Fruit fly (Drosophila melanogaster) whole organism, adult: Measurements from ENCODE around the gene vnd.

Source experiments
- CG5204 ChIP-seq: fragments of 200-800 bp; sonication (Bioruptor generic); optimal IDR thresholded peaks from 2 replicates; lab custom pipeline; 2016; ENCODE audit warnings: missing biosample characterization, missing genetic modification characterization
- Crg-1 ChIP-seq: fragments of 200-800 bp; sonication (Bioruptor generic); optimal IDR thresholded peaks from 2 replicates; lab custom pipeline; 2016; ENCODE audit warnings: missing biosample characterization, missing genetic modification characterization
- Hr96 ChIP-seq: fragments of 200-800 bp; sonication (Bioruptor generic); optimal IDR thresholded peaks from 2 replicates; lab custom pipeline; 2016; ENCODE audit warnings: missing biosample characterization, missing genetic modification characterization
- cnc ChIP-seq, 2 experiments: fragments of >200 bp; optimal IDR thresholded peaks; 2 replicates each; lab custom pipeline; 2017
- kay ChIP-seq: fragments of 200-800 bp; sonication (Bioruptor generic); peaks from one replicate; lab custom pipeline; 2016; ENCODE audit warnings: missing biosample characterization, missing genetic modification characterization, borderline replicate concordance
- ovo ChIP-seq: fragments of 200-800 bp; sonication (Bioruptor generic); optimal IDR thresholded peaks from 2 replicates; lab custom pipeline; 2016; ENCODE audit warnings: missing biosample characterization, missing genetic modification characterization

- TF ChIP-seq cnc (optimal IDR thresholded peaks at IDR 0.05; lab: Kevin White, UChicago) (no peak), kay (GFP tag; lab: Kevin White, UChicago) (no peak), Hr96 (no peak), Crg-1 (GFP tag; lab: Kevin White, UChicago) (no peak), ovo (GFP tag; lab: Kevin White, UChicago) (peak; percentile 12), CG5204 (no peak)
Observed at dm6 chrX:647056-647627, 65.2 kb downstream of the vnd start, which contains the start of gene Roc1a.
